Fruit fly (Drosophila melanogaster) whole organism, prepupa: ENCODE data around the gene CycA.

ENCODE experiments used
- CG10631 ChIP-seq: fragments of 200-800 bp; sonication (Bioruptor generic); optimal IDR thresholded peaks from 2 replicates; lab custom pipeline; 2016; ENCODE audit warnings: missing biosample characterization, missing genetic modification characterization
- CG11294 ChIP-seq: fragments of 200-800 bp; sonication (Bioruptor generic); IDR thresholded peaks from 2 replicates; pipeline ENCODE4 v1.3.6; 2022; ENCODE audit warnings: missing biosample characterization, missing genetic modification characterization
- CG11902 ChIP-seq: fragments of 200-800 bp; sonication (Bioruptor generic); optimal IDR thresholded peaks from 3 replicates; lab custom pipeline; 2016; ENCODE audit warnings: missing biosample characterization, missing genetic modification characterization
- CG15336 ChIP-seq: fragments of 200-800 bp; sonication (Bioruptor generic); IDR thresholded peaks from 2 replicates; pipeline ENCODE4 v1.3.6; 2022; ENCODE audit warnings: missing biosample characterization, missing genetic modification characterization
- CG1621 ChIP-seq: fragments of 200-800 bp; sonication (Bioruptor generic); optimal IDR thresholded peaks from 3 replicates; lab custom pipeline; 2018; ENCODE audit warnings: missing biosample characterization, mild to moderate bottlenecking, missing genetic modification characterization
- CG16779 ChIP-seq: fragments of 200-800 bp; sonication (Bioruptor generic); optimal IDR thresholded peaks from 3 replicates; lab custom pipeline; 2017; ENCODE audit warnings: missing biosample characterization, mild to moderate bottlenecking, missing genetic modification characterization
- CG3032 ChIP-seq: fragments of 200-800 bp; optimal IDR thresholded peaks from 2 replicates; lab custom pipeline; 2019; ENCODE audit warnings: missing biosample characterization, mild to moderate bottlenecking, missing genetic modification characterization, moderate library complexity
- CG32006 ChIP-seq: fragments of 200-800 bp; sonication (Bioruptor generic); optimal IDR thresholded peaks from 3 replicates; lab custom pipeline; 2017; ENCODE audit warnings: missing biosample characterization, mild to moderate bottlenecking, missing genetic modification characterization
- CG34406 ChIP-seq: fragments of 200-800 bp; sonication (Bioruptor generic); optimal IDR thresholded peaks from 3 replicates; lab custom pipeline; 2016; ENCODE audit warnings: missing biosample characterization, missing genetic modification characterization
- CG3919 ChIP-seq: fragments of 200-800 bp; sonication (Bioruptor generic); optimal IDR thresholded peaks from 3 replicates; lab custom pipeline; 2016; ENCODE audit warnings: missing biosample characterization, missing genetic modification characterization
- CG4318 ChIP-seq: fragments of 200-800 bp; sonication (Bioruptor generic); optimal IDR thresholded peaks from 3 replicates; lab custom pipeline; 2017; ENCODE audit warnings: missing biosample characterization, mild to moderate bottlenecking, missing genetic modification characterization
- CG6163 ChIP-seq: fragments of 200-800 bp; sonication (Bioruptor generic); IDR thresholded peaks from 3 replicates; pipeline ENCODE4 v1.3.6; 2022; ENCODE audit warnings: missing biosample characterization, missing genetic modification characterization
- CG6276 ChIP-seq: fragments of 200-800 bp; sonication (Bioruptor generic); optimal IDR thresholded peaks from 2 replicates; lab custom pipeline; 2017; ENCODE audit warnings: missing biosample characterization, mild to moderate bottlenecking, missing genetic modification characterization
- CG6808 ChIP-seq: fragments of 200-800 bp; sonication (Bioruptor generic); optimal IDR thresholded peaks from 3 replicates; lab custom pipeline; 2017; ENCODE audit warnings: missing biosample characterization, missing genetic modification characterization, mild to moderate bottlenecking, moderate library complexity, missing genetic modification reagents
- CG6854 ChIP-seq: fragments of 200-800 bp; sonication (Bioruptor generic); optimal IDR thresholded peaks from 2 replicates; lab custom pipeline; 2017; ENCODE audit warnings: missing biosample characterization, mild to moderate bottlenecking, missing genetic modification characterization
- CG7368 ChIP-seq: fragments of 200-800 bp; sonication (Bioruptor generic); optimal IDR thresholded peaks from 3 replicates; lab custom pipeline; 2016; ENCODE audit warnings: missing biosample characterization, missing genetic modification characterization
- CG8119 ChIP-seq: fragments of 200-800 bp; sonication (Bioruptor generic); IDR thresholded peaks from 3 replicates; pipeline ENCODE4 v1.3.6; 2022; ENCODE audit warnings: missing biosample characterization, missing genetic modification characterization
- Eip78C ChIP-seq: fragments of 200-800 bp; sonication (Bioruptor generic); peaks from one replicate; lab custom pipeline; 2016; ENCODE audit warnings: missing biosample characterization, missing genetic modification characterization
- Ets96B ChIP-seq: fragments of 200-800 bp; optimal IDR thresholded peaks from 2 replicates; lab custom pipeline; 2019; ENCODE audit warnings: missing biosample characterization, mild to moderate bottlenecking, missing genetic modification characterization, moderate library complexity
- Gug ChIP-seq: fragments of 200-800 bp; sonication (Bioruptor generic); IDR thresholded peaks from 2 replicates; pipeline ENCODE4 v1.3.6; 2022; ENCODE audit warnings: missing biosample characterization, missing genetic modification characterization
- Hr38 ChIP-seq: sonication (Bioruptor generic); optimal IDR thresholded peaks from 2 replicates; lab custom pipeline; 2016; ENCODE audit warnings: missing biosample characterization, missing genetic modification characterization
- Hr39 ChIP-seq: fragments of 200-800 bp; sonication (Bioruptor generic); optimal IDR thresholded peaks from 2 replicates; lab custom pipeline; 2016; ENCODE audit warnings: missing biosample characterization, missing genetic modification characterization
- Hr4 ChIP-seq: fragments of 200-800 bp; sonication (Bioruptor generic); optimal IDR thresholded peaks from 3 replicates; lab custom pipeline; 2016; ENCODE audit warnings: missing biosample characterization, missing genetic modification characterization
- Lpt ChIP-seq: fragments of 200-800 bp; sonication (Bioruptor generic); optimal IDR thresholded peaks from 3 replicates; lab custom pipeline; 2016; ENCODE audit warnings: missing biosample characterization, missing genetic modification characterization
- Met ChIP-seq: fragments of 200-800 bp; sonication (Bioruptor generic); optimal IDR thresholded peaks from 3 replicates; lab custom pipeline; 2016; ENCODE audit warnings: missing biosample characterization, missing genetic modification characterization
- OdsH ChIP-seq: fragments of 200-800 bp; sonication (Bioruptor generic); optimal IDR thresholded peaks from 3 replicates; lab custom pipeline; 2016; ENCODE audit warnings: missing biosample characterization, missing genetic modification characterization
- Sox102F ChIP-seq: fragments of 200-800 bp; sonication (Bioruptor generic); optimal IDR thresholded peaks from 2 replicates; lab custom pipeline; 2016; ENCODE audit warnings: missing biosample characterization, mild to moderate bottlenecking, missing genetic modification characterization
- Sox14 ChIP-seq: fragments of 200-800 bp; sonication (Bioruptor generic); optimal IDR thresholded peaks from 3 replicates; lab custom pipeline; 2016; ENCODE audit warnings: missing biosample characterization, missing genetic modification characterization
- acj6 ChIP-seq: fragments of 200-800 bp; sonication (Bioruptor generic); optimal IDR thresholded peaks from 3 replicates; lab custom pipeline; 2016; ENCODE audit warnings: missing biosample characterization, missing genetic modification characterization
- cyc ChIP-seq: fragments of 200-800 bp; sonication (Bioruptor generic); optimal IDR thresholded peaks from 3 replicates; lab custom pipeline; 2016; ENCODE audit warnings: missing biosample characterization, missing genetic modification characterization
- dac ChIP-seq: fragments of 200-800 bp; sonication (Bioruptor generic); optimal IDR thresholded peaks from 2 replicates; lab custom pipeline; 2017; ENCODE audit warnings: missing biosample characterization, mild to moderate bottlenecking, missing genetic modification characterization
- dsx ChIP-seq: fragments of 200-800 bp; optimal IDR thresholded peaks from 3 replicates; lab custom pipeline; 2019; ENCODE audit warnings: missing biosample characterization, mild to moderate bottlenecking, missing genetic modification characterization, moderate library complexity; ENCODE audit not compliant: poor library complexity, severe bottlenecking
- eg ChIP-seq: fragments of 200-800 bp; sonication (Bioruptor generic); IDR thresholded peaks from 3 replicates; pipeline ENCODE4 v1.3.6; 2022; ENCODE audit warnings: missing biosample characterization, missing genetic modification characterization
- esn ChIP-seq: fragments of 200-800 bp; sonication (Bioruptor generic); optimal IDR thresholded peaks from 2 replicates; lab custom pipeline; 2016; ENCODE audit warnings: missing biosample characterization, mild to moderate bottlenecking, missing genetic modification characterization, moderate library complexity
- fd85E ChIP-seq: fragments of 200-800 bp; sonication (Bioruptor generic); optimal IDR thresholded peaks from 3 replicates; lab custom pipeline; 2016; ENCODE audit warnings: missing biosample characterization, missing genetic modification characterization
- net ChIP-seq: fragments of 200-800 bp; sonication (Bioruptor generic); optimal IDR thresholded peaks from 3 replicates; lab custom pipeline; 2016; ENCODE audit warnings: missing biosample characterization, missing genetic modification characterization
- pdm3 ChIP-seq: fragments of 200-800 bp; sonication (Bioruptor generic); optimal IDR thresholded peaks from 3 replicates; lab custom pipeline; 2016; ENCODE audit warnings: missing biosample characterization, missing genetic modification characterization
- salr ChIP-seq, 2 experiments: fragments of 200-800 bp; sonication (Bioruptor generic); optimal IDR thresholded peaks; 3 replicates each; lab custom pipeline; 2016 to 2018; ENCODE audit warnings: missing biosample characterization in 2 of 2, missing genetic modification characterization in 2 of 2, mild to moderate bottlenecking in 1 of 2
- ss ChIP-seq, 2 experiments: fragments of 200-800 bp; sonication (Bioruptor generic); optimal IDR thresholded peaks; 2 replicates in 1 of 2; 3 replicates in 1 of 2; lab custom pipeline; 2017 to 2018; ENCODE audit warnings: mild to moderate bottlenecking in 2 of 2, missing biosample characterization in 2 of 2, missing genetic modification characterization in 2 of 2, moderate library complexity in 1 of 2
- svp ChIP-seq: fragments of 200-800 bp; sonication (Bioruptor generic); peaks from one replicate; lab custom pipeline; 2016; ENCODE audit warnings: missing biosample characterization, missing genetic modification characterization
- vri ChIP-seq: fragments of 200-800 bp; sonication (Bioruptor generic); optimal IDR thresholded peaks from 3 replicates; lab custom pipeline; 2016; ENCODE audit warnings: missing biosample characterization, mild to moderate bottlenecking, missing genetic modification characterization

Gene CycA

dm6 chr3L:11869328-11869727 is 36.0 kb upstream of the CycA start:
- TF ChIP-seq Gug (no peak), CG4318 (GFP tag; lab: Kevin White, UChicago) (no peak), CG34406 (GFP tag; lab: Kevin White, UChicago) (no peak), CG6854 (GFP tag; lab: Kevin White, UChicago) (no peak), Sox14 (GFP tag; lab: Kevin White, UChicago) (no peak), dac (GFP tag; lab: Kevin White, UChicago) (no peak), Met (GFP tag; lab: Kevin White, UChicago) (peak; percentile 14), CG6163 (GFP tag; lab: Robert Waterston, UW) (no peak), CG3032 (tag; lab: Kevin White, UChicago) (no peak), Eip78C (GFP tag; lab: Kevin White, UChicago) (peak; percentile 60), CG6276 (GFP tag; lab: Kevin White, UChicago) (no peak), acj6 (no peak), pdm3 (GFP tag; lab: Kevin White, UChicago) (no peak), esn (peak; percentile 1), CG7368 (GFP tag; lab: Kevin White, UChicago) (no peak), Hr38 (GFP tag; lab: Kevin White, UChicago) (no peak), salr (GFP tag; optimal IDR thresholded peaks at IDR 0.05; lab: Kevin White, UChicago) (no peak), fd85E (GFP tag; lab: Kevin White, UChicago) (no peak), Hr39 (no peak), CG8119 (GFP tag; lab: Robert Waterston, UW) (no peak), svp (GFP tag; lab: Kevin White, UChicago) (peak; percentile 46), Hr4 (no peak)

dm6 chr3L:11863587-11863986 is 30.2 kb upstream of the CycA start:
- TF ChIP-seq net (no peak), CG6808 (GFP tag; lab: Kevin White, UChicago) (peak; percentile 13), svp (GFP tag; lab: Kevin White, UChicago) (peak; percentile 43), ss (GFP tag; optimal IDR thresholded peaks at IDR 0.05; lab: Kevin White, UChicago) (peak in 1 of 2 experiments; percentile 36), CG1621 (tag; lab: Kevin White, UChicago) (no peak), CG10631 (GFP tag; lab: Kevin White, UChicago) (peak; percentile 16), Ets96B (tag; lab: Kevin White, UChicago) (peak; percentile 34), CG15336 (no peak), Eip78C (GFP tag; lab: Kevin White, UChicago) (peak; percentile 46), dsx (GFP tag; lab: Kevin White, UChicago) (peak; percentile 8), Lpt (no peak), CG32006 (GFP tag; lab: Kevin White, UChicago) (peak; percentile 11)
- TF ChIP-seq, all 60 proteins: peak for 8

dm6 chr3L:11862266-11862665 is 28.9 kb upstream of the CycA start:
- TF ChIP-seq CG6808 (GFP tag; lab: Kevin White, UChicago) (no peak), OdsH (GFP tag; lab: Kevin White, UChicago) (no peak), CG3919 (GFP tag; lab: Kevin White, UChicago) (no peak), CG11294 (no peak), CG16779 (tag; lab: Kevin White, UChicago) (no peak), Ets96B (tag; lab: Kevin White, UChicago) (no peak), acj6 (no peak), Met (GFP tag; lab: Kevin White, UChicago) (no peak), cyc (no peak), pdm3 (GFP tag; lab: Kevin White, UChicago) (no peak), dsx (GFP tag; lab: Kevin White, UChicago) (no peak), dac (GFP tag; lab: Kevin White, UChicago) (no peak), CG34406 (GFP tag; lab: Kevin White, UChicago) (no peak), eg (GFP tag; lab: Robert Waterston, UW) (no peak), Lpt (no peak), vri (no peak), Sox102F (GFP tag; lab: Kevin White, UChicago) (no peak), CG11902 (no peak)
- TF ChIP-seq, all 60 proteins: peak for 0
